Fruit fly (Drosophila melanogaster) whole organism, wandering third instar larva: Measurements from ENCODE around the gene CG7352.
A peak's percentile ranks its signal among the peaks of the same experiment; 100 is the strongest.

Source experiments
- CG9705 ChIP-seq: fragments of 200-800 bp; sonication (Bioruptor generic); optimal IDR thresholded peaks from 2 replicates; lab custom pipeline; 2018; ENCODE audit warnings: missing biosample characterization, mild to moderate bottlenecking, missing genetic modification characterization
- CrebA ChIP-seq: fragments of 200-800 bp; sonication (Bioruptor generic); optimal IDR thresholded peaks from 2 replicates; lab custom pipeline; 2016; ENCODE audit warnings: missing biosample characterization, mild to moderate bottlenecking, missing genetic modification characterization, borderline replicate concordance
- Dfd ChIP-seq: fragments of >200 bp; optimal IDR thresholded peaks from 2 replicates; lab custom pipeline; 2017; ENCODE audit warnings: missing biosample characterization, missing genetic modification characterization
- Dif ChIP-seq: fragments of 200-275, 200-300 bp; sonication (Bioruptor generic); optimal IDR thresholded peaks from 2 replicates; lab custom pipeline; 2018; ENCODE audit warnings: missing biosample characterization, missing genetic modification characterization; ENCODE audit not compliant: partially characterized antibody
- GATAd ChIP-seq: sonication (Bioruptor generic); optimal IDR thresholded peaks from 2 replicates; lab custom pipeline; 2016; ENCODE audit warnings: missing biosample characterization, missing genetic modification characterization
- HLH106 ChIP-seq: fragments of 200-800 bp; optimal IDR thresholded peaks from 3 replicates; lab custom pipeline; 2019; ENCODE audit warnings: missing biosample characterization, mild to moderate bottlenecking, missing genetic modification characterization, moderate library complexity
- Hnf4 ChIP-seq: fragments of 200-800 bp; sonication (Bioruptor generic); optimal IDR thresholded peaks from 2 replicates; lab custom pipeline; 2016; ENCODE audit warnings: missing biosample characterization, mild to moderate bottlenecking, missing genetic modification characterization
- Hr78 ChIP-seq: fragments of >200 bp; optimal IDR thresholded peaks from 2 replicates; lab custom pipeline; 2017; ENCODE audit warnings: missing biosample characterization, missing genetic modification characterization
- Hr83 ChIP-seq: fragments of 200-300 bp; sonication (Bioruptor generic); optimal IDR thresholded peaks from 2 replicates; lab custom pipeline; 2016; ENCODE audit warnings: missing biosample characterization, mild to moderate bottlenecking, missing genetic modification characterization, moderate library complexity; ENCODE audit not compliant: poor library complexity, severe bottlenecking
- Jra ChIP-seq: sonication (Bioruptor generic); optimal IDR thresholded peaks from 2 replicates; lab custom pipeline; 2016; ENCODE audit warnings: missing biosample characterization, missing genetic modification characterization
- Mio ChIP-seq: sonication (Bioruptor generic); optimal IDR thresholded peaks from 2 replicates; lab custom pipeline; 2016; ENCODE audit warnings: missing biosample characterization, missing genetic modification characterization
- Myc ChIP-seq: fragments of >200 bp; optimal IDR thresholded peaks from 2 replicates; lab custom pipeline; 2017
- N ChIP-seq: fragments of >200 bp; optimal IDR thresholded peaks from 2 replicates; lab custom pipeline; 2018; ENCODE audit warnings: missing biosample characterization, missing external identifiers, missing genetic modification characterization
- OdsH ChIP-seq: fragments of 200-800 bp; sonication (Bioruptor generic); optimal IDR thresholded peaks from 2 replicates; lab custom pipeline; 2016; ENCODE audit warnings: missing biosample characterization, mild to moderate bottlenecking, missing genetic modification characterization
- Rel ChIP-seq, 2 experiments: fragments of 200-800 bp; sonication (Bioruptor generic) in 1 of 2; optimal IDR thresholded peaks; 2 replicates in 1 of 2; 3 replicates in 1 of 2; lab custom pipeline; 2016 to 2019; ENCODE audit warnings: mild to moderate bottlenecking in 2 of 2, missing biosample characterization in 2 of 2, missing genetic modification characterization in 2 of 2, moderate library complexity in 1 of 2
- Sp1 ChIP-seq: fragments of 200-800 bp; sonication (Bioruptor generic); optimal IDR thresholded peaks from 3 replicates; lab custom pipeline; 2019; ENCODE audit warnings: missing biosample characterization, mild to moderate bottlenecking, missing genetic modification characterization, moderate library complexity
- Vsx2 ChIP-seq: fragments of 200-300, 225-300 bp; sonication (Bioruptor generic); optimal IDR thresholded peaks from 2 replicates; lab custom pipeline; 2018; ENCODE audit warnings: missing biosample characterization, missing genetic modification characterization; ENCODE audit not compliant: partially characterized antibody
- dl ChIP-seq, 2 experiments: fragments of 175-275, 200-275 bp in 1 of 2; fragments of 200-275 bp in 1 of 2; sonication (Bioruptor generic); optimal IDR thresholded peaks; lab custom pipeline; 2018; ENCODE audit warnings: mild to moderate bottlenecking in 2 of 2, missing biosample characterization in 2 of 2, missing genetic modification characterization in 2 of 2, moderate library complexity in 2 of 2; ENCODE audit not compliant: partially characterized antibody in 2 of 2, insufficient read depth in 1 of 2
- dmrt93B ChIP-seq: fragments of 200-800 bp; sonication (Bioruptor generic); optimal IDR thresholded peaks from 2 replicates; lab custom pipeline; 2018; ENCODE audit warnings: missing biosample characterization, mild to moderate bottlenecking, missing genetic modification characterization
- dsf ChIP-seq: sonication (Bioruptor generic); optimal IDR thresholded peaks from 2 replicates; lab custom pipeline; 2016; ENCODE audit warnings: missing biosample characterization, missing genetic modification characterization, borderline replicate concordance
- foxo ChIP-seq, 2 experiments: fragments of 200-800 bp; sonication (Bioruptor generic); optimal IDR thresholded peaks; 2 replicates in 1 of 2; 3 replicates in 1 of 2; lab custom pipeline; 2016 to 2017; ENCODE audit warnings: missing biosample characterization in 2 of 2, missing genetic modification characterization in 2 of 2
- fru ChIP-seq: fragments of 200-800 bp; sonication (Bioruptor generic); optimal IDR thresholded peaks from 3 replicates; lab custom pipeline; 2016; ENCODE audit warnings: missing biosample characterization, mild to moderate bottlenecking, missing genetic modification characterization
- jim ChIP-seq: fragments of 175-275, 200-325 bp; sonication (Bioruptor generic); optimal IDR thresholded peaks from 2 replicates; lab custom pipeline; 2016; ENCODE audit warnings: missing biosample characterization, mild to moderate bottlenecking, missing genetic modification characterization
- lola ChIP-seq: fragments of >200 bp; optimal IDR thresholded peaks from 2 replicates; lab custom pipeline; 2017; ENCODE audit warnings: missing biosample characterization, missing genetic modification characterization
- pan ChIP-seq: fragments of >200 bp; optimal IDR thresholded peaks from 2 replicates; lab custom pipeline; 2017
- psq ChIP-seq: fragments of 200-800 bp; sonication (Bioruptor generic); optimal IDR thresholded peaks from 3 replicates; lab custom pipeline; 2017; ENCODE audit warnings: missing biosample characterization, mild to moderate bottlenecking, missing genetic modification characterization, moderate library complexity
- rgr ChIP-seq: fragments of 200-800 bp; sonication (Bioruptor generic); optimal IDR thresholded peaks from 3 replicates; lab custom pipeline; 2016; ENCODE audit warnings: missing biosample characterization, mild to moderate bottlenecking, missing genetic modification characterization
- sage ChIP-seq: fragments of 200-800 bp; sonication (Bioruptor generic); optimal IDR thresholded peaks from 2 replicates; lab custom pipeline; 2016; ENCODE audit warnings: missing biosample characterization, mild to moderate bottlenecking, missing genetic modification characterization
- sv ChIP-seq: fragments of 200-800 bp; sonication (Bioruptor generic); optimal IDR thresholded peaks from 3 replicates; lab custom pipeline; 2016; ENCODE audit warnings: missing biosample characterization, missing genetic modification characterization
- tai ChIP-seq: sonication (Bioruptor generic); optimal IDR thresholded peaks from 2 replicates; lab custom pipeline; 2016; ENCODE audit warnings: missing biosample characterization, missing genetic modification characterization
- woc ChIP-seq: sonication (Bioruptor generic); optimal IDR thresholded peaks from 2 replicates; lab custom pipeline; 2016; ENCODE audit warnings: missing biosample characterization, mild to moderate bottlenecking, missing genetic modification characterization

CG7352 gene

dm6 chr3R:8334471-8334783 lies 13.0 kb upstream of the CG7352 start:
- TF ChIP-seq Hnf4 (GFP tag; lab: Kevin White, UChicago), result no peak
- TF ChIP-seq psq (GFP tag; lab: Kevin White, UChicago), result peak; percentile 8

DNA sequence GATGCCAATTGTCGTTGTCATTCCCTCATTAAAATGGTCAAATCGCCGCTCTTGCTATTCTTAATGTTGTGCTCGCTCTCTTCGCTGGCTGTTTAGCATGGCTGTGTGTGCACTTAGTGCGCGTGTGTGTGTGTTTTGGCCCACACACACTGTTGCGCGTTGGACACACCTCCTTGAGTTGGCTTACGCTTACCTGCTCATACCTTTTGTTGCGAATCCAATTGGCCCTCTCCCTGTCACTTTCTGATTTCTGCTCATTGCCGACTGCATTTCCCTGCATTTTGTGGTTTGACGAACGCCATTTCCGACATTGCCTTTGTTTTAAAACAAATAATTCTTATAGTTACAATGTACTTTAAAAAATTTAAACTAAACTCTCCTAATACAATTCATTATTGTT lies 12.4 kb upstream of the CG7352 start:
- TF ChIP-seq Vsx2 (GFP tag; lab: Kevin White, UChicago), result no peak
- no peak for TF ChIP-seq Myc (lab: Kevin White, UChicago)
- TF ChIP-seq HLH106, result no peak
- TF ChIP-seq pan (lab: Kevin White, UChicago), result no peak
- TF ChIP-seq Hr83 (GFP tag; lab: Kevin White, UChicago), result no peak
- TF ChIP-seq rgr (GFP tag; lab: Kevin White, UChicago), result no peak
- no peak for TF ChIP-seq Dfd
- no peak for TF ChIP-seq lola (GFP tag; lab: Kevin White, UChicago)
- TF ChIP-seq fru (GFP tag; lab: Kevin White, UChicago), result no peak
- no peak for TF ChIP-seq Hnf4 (GFP tag; lab: Kevin White, UChicago)
- TF ChIP-seq OdsH (GFP tag; lab: Kevin White, UChicago), result no peak
- no peak for TF ChIP-seq Dif
- TF ChIP-seq woc (GFP tag; lab: Kevin White, UChicago), result no peak
- no peak for TF ChIP-seq Jra (GFP tag; lab: Kevin White, UChicago)
- TF ChIP-seq Rel (GFP tag; optimal IDR thresholded peaks at IDR 0.05; lab: Kevin White, UChicago), result no peak
- TF ChIP-seq Rel (tag; optimal IDR thresholded peaks at IDR 0.05; lab: Kevin White, UChicago), result no peak
- TF ChIP-seq foxo (GFP tag; optimal IDR thresholded peaks at IDR 0.05; lab: Kevin White, UChicago), result no peak
- TF ChIP-seq, all 38 proteins: peak for 0

dm6 chr3R:8336012-8336567 lies 11.3 kb upstream of the CG7352 start:
- TF ChIP-seq OdsH (GFP tag; lab: Kevin White, UChicago), result no peak
- TF ChIP-seq rgr (GFP tag; lab: Kevin White, UChicago), result no peak
- TF ChIP-seq CG9705, result no peak
- no peak for TF ChIP-seq Mio

- TF ChIP-seq Hr83 (GFP tag; lab: Kevin White, UChicago), result peak; percentile 29
- no peak for TF ChIP-seq Rel (GFP tag; optimal IDR thresholded peaks at IDR 0.05; lab: Kevin White, UChicago)
- TF ChIP-seq Rel (tag; optimal IDR thresholded peaks at IDR 0.05; lab: Kevin White, UChicago), result peak; percentile 7
- no peak for TF ChIP-seq jim (GFP tag; lab: Kevin White, UChicago)
- no peak for TF ChIP-seq Sp1
- no peak for TF ChIP-seq dmrt93B (GFP tag; lab: Kevin White, UChicago)
- peak; percentile 26 for TF ChIP-seq rgr (GFP tag; lab: Kevin White, UChicago)
- peak; percentile 26 for TF ChIP-seq CG9705
Measured at dm6 chr3R:8340675-8341275, 6.6 kb upstream of the CG7352 start, which contains the start of the genes COX7A and Arl2. Gene COX7A, minus strand, starts transcription at chr3R:8341043. Gene Arl2, plus strand, starts transcription at chr3R:8341100.

DNA sequence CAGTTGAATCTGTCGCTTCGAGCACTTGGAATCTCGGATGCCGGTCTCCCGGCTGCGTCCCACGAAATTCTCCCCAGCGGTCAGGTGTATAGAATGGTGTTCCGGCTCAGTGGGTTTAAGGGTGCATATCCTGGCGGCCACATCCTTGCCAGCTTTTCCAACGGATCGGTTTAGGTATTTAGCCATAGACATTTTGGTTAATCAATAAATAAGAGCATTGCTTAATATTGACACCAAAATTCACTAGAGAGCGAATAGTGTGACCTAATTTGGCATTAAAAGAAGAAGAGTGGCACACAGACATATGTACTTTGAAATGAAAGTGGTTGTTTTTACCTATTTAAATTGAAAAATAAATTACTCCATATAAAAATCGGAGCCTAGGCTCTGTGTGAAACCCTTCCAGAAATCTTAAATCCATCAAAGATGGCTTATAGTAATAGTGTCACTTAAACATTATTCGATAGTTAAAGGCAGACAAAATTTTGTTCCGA lies 4.1 kb upstream of the CG7352 start, which contains the start of the genes PNKP and COX7AL:
PNKP (minus strand) TSS at position 266 of the 494 bp plus-strand sequence.
COX7AL (plus strand) TSS at position 419 of the 494 bp plus-strand sequence.
- TF ChIP-seq GATAd (GFP tag; lab: Kevin White, UChicago) (no peak), dl (GFP tag; optimal IDR thresholded peaks at IDR 0.05; lab: Kevin White, UChicago; ENCODE audit: insufficient read depth in 1 of 2, partially characterized antibody in 2 of 2) (no peak), Dif (no peak), rgr (GFP tag; lab: Kevin White, UChicago) (peak; percentile 59), N (no peak)

DNA sequence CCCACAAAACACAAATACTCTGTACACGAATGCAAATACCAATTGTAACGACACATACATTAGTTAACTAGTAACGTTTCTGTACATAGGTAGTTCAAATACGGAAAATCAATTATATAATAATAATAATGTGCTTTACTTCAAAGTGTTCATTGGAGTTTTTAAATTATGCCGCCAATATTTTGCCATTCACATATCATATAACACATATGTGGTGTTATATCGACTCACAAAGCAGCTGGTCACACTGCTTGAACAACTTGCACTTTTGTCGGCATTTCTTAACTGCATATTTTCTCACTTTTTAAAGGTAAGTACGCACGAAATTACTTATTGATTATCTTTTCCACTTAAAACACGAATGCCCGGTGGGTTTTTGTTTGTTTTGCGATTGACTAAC lies 3.2 kb upstream of the CG7352 start, which contains the start of gene DppIII:
DppIII (plus strand) TSS at position 227 of the 400 bp plus-strand sequence.
- no peak for TF ChIP-seq Hr78 (GFP tag; lab: Kevin White, UChicago)
- TF ChIP-seq GATAd (GFP tag; lab: Kevin White, UChicago), result no peak
- TF ChIP-seq foxo (GFP tag; optimal IDR thresholded peaks at IDR 0.05; lab: Kevin White, UChicago), result no peak
- TF ChIP-seq CrebA (GFP tag; lab: Kevin White, UChicago), result no peak
- TF ChIP-seq sv (GFP tag; lab: Kevin White, UChicago), result no peak
- TF ChIP-seq fru (GFP tag; lab: Kevin White, UChicago), result no peak
- TF ChIP-seq Hr83 (GFP tag; lab: Kevin White, UChicago), result no peak
- TF ChIP-seq dmrt93B (GFP tag; lab: Kevin White, UChicago), result no peak
- no peak for TF ChIP-seq Sp1
- no peak for TF ChIP-seq OdsH (GFP tag; lab: Kevin White, UChicago)
- no peak for TF ChIP-seq N
- TF ChIP-seq Jra (GFP tag; lab: Kevin White, UChicago), result no peak
- TF ChIP-seq sage (GFP tag; lab: Kevin White, UChicago), result no peak
- no peak for TF ChIP-seq tai (GFP tag; lab: Kevin White, UChicago)
- no peak for TF ChIP-seq psq (GFP tag; lab: Kevin White, UChicago)
- no peak for TF ChIP-seq Vsx2 (GFP tag; lab: Kevin White, UChicago)
- no peak for TF ChIP-seq rgr (GFP tag; lab: Kevin White, UChicago)
- TF ChIP-seq HLH106, result no peak
- TF ChIP-seq dsf (GFP tag; lab: Kevin White, UChicago), result no peak
- TF ChIP-seq Mio, result no peak
- TF ChIP-seq, all 38 proteins: peak for 0
